Worm (Caenorhabditis elegans): ENCODE data around the gene W10G11.3.

The W10G11.3 gene

DNA sequence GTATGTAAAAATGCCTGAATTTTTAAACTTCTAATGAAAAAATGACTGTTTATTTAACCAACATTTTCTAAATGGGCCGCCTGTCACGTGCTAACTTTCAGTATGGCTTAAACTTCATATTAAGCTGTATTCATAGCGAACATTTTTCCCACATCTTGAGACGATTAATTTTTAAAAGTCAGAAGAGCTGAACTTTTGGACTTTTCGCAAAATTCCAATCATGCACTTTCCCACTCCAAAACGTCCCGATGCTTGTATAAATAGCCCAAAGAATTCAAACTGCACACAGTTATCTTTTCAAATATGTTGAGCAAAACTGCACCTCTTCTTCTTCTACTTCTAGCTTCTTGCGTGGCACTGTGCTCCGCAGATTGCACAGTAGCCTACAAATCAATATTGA, 14.4 kb upstream of the W10G11.3 start, which contains the start of gene clec-132:
Gene clec-132, plus strand, starts transcription at position 301 of the 400 bp plus-strand sequence.
- no peak for TF ChIP-seq snpc-4 (tag; optimal IDR thresholded peaks at IDR 0.05)
- TF ChIP-seq ham-2 (GFP tag; optimal IDR thresholded peaks at IDR 0.05) = no peak
- no peak for TF ChIP-seq ztf-11 (tag; optimal IDR thresholded peaks at IDR 0.05)
- TF ChIP-seq lin-32 (GFP tag; optimal IDR thresholded peaks at IDR 0.05) = no peak

DNA sequence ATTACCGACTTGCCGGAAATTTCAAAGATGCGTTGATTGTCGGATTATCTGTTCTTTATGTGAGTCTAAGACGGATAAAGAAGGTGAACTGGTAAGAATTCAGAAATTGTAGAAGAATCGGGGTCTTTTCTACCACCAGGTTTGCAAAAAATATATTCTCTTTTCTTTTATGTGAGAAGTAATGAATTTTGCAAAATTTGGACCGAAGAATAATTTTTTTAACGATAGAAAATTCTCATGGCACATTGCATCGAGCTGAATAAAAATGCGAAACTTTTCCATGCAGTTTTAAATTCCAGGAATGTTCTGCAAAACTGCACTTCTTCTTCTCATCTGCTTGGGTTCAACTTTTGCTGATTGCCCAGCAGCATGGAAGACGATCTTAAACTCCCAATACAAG, 10.9 kb upstream of the W10G11.3 start, which contains the start of gene clec-130:
Gene clec-130, plus strand, starts transcription at position 301 of the 400 bp plus-strand sequence.
- TF ChIP-seq lin-13 (tag; optimal IDR thresholded peaks at IDR 0.05) (no peak), blmp-1 (tag; optimal IDR thresholded peaks at IDR 0.05) (no peak), zip-8 (tag; optimal IDR thresholded peaks at IDR 0.05) (no peak), elt-3 (tag; optimal IDR thresholded peaks at IDR 0.05) (no peak), unc-120 (tag; optimal IDR thresholded peaks at IDR 0.05; ENCODE audit: poor library complexity, severe bottlenecking) (no peak), sptf-1 (tag; optimal IDR thresholded peaks at IDR 0.05) (no peak), unc-39 (tag; optimal IDR thresholded peaks at IDR 0.05) (no peak), ceh-39 (tag; optimal IDR thresholded peaks at IDR 0.05) (no peak), unc-62 (GFP tag; optimal IDR thresholded peaks at IDR 0.05) (no peak), cnd-1 (tag; optimal IDR thresholded peaks at IDR 0.05) (no peak), drap-1 (GFP tag; optimal IDR thresholded peaks at IDR 0.05) (no peak), snpc-4 (tag; optimal IDR thresholded peaks at IDR 0.05) (no peak), M03D4.4 (tag; optimal IDR thresholded peaks at IDR 0.05) (no peak), bed-3 (GFP tag; optimal IDR thresholded peaks at IDR 0.05) (no peak), nhr-76 (tag; optimal IDR thresholded peaks at IDR 0.05) (no peak)

- TF ChIP-seq flh-1 (GFP tag; optimal IDR thresholded peaks at IDR 0.05) = no peak
- no peak for TF ChIP-seq unc-62 (GFP tag; optimal IDR thresholded peaks at IDR 0.05)
These were observed 8.7 kb upstream of the W10G11.3 start, which contains the start of the genes clec-128 and clec-129 for ce11 chrII:3570927-3571538. Gene clec-128 (minus strand): TSS chrII:3571027. Gene clec-129 (plus strand): TSS chrII:3571488.

DNA sequence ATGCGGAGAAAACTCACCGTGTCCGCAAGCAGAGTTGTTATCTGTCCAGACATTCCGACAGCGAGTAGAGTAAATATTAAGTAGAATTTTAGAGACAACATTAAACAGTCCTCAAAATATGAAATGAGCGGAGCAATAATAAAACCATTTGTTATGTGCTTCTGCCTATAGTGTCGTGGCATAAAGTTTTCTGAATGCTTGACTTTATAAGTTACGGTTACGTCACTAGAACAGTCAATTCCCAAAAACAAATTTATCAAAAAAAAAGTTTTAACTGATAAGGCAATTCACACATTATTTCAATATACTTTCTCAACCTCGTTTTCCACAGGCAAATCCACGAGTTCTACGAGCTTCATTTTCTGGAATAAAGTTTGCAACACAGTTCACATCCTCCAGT, 6.8 kb upstream of the W10G11.3 start, which contains the start of gene clec-127:
Gene clec-127, minus strand, starts transcription at position 101 of the 400 bp plus-strand sequence.
- TF ChIP-seq elt-1 (tag; optimal IDR thresholded peaks at IDR 0.05; ENCODE audit: borderline replicate concordance, insufficient read depth) (no peak), drap-1 (GFP tag; optimal IDR thresholded peaks at IDR 0.05) (no peak), unc-120 (tag; optimal IDR thresholded peaks at IDR 0.05; ENCODE audit: poor library complexity, severe bottlenecking) (no peak), lin-13 (tag; optimal IDR thresholded peaks at IDR 0.05) (no peak), M03D4.4 (tag; optimal IDR thresholded peaks at IDR 0.05) (no peak), elt-3 (tag; optimal IDR thresholded peaks at IDR 0.05) (no peak), mep-1 (tag; optimal IDR thresholded peaks at IDR 0.05) (no peak)

- TF ChIP-seq cnd-1 (tag; optimal IDR thresholded peaks at IDR 0.05) = peak; percentile 72
- peak; percentile 60 for TF ChIP-seq unc-120 (tag; optimal IDR thresholded peaks at IDR 0.05; ENCODE audit: poor library complexity, severe bottlenecking)
- TF ChIP-seq tbx-8 (GFP tag; optimal IDR thresholded peaks at IDR 0.05) = peak; percentile 18
- peak; percentile 58 for TF ChIP-seq sptf-1 (tag; optimal IDR thresholded peaks at IDR 0.05)
- TF ChIP-seq drap-1 (GFP tag; optimal IDR thresholded peaks at IDR 0.05) = peak; percentile 52
- TF ChIP-seq sem-2 (GFP tag; optimal IDR thresholded peaks at IDR 0.05) = peak; percentile 59
- TF ChIP-seq mls-2 (tag; optimal IDR thresholded peaks at IDR 0.05) = peak; percentile 4
- TF ChIP-seq ceh-83 (GFP tag; optimal IDR thresholded peaks at IDR 0.05) = peak; percentile 85
- peak; percentile 56 for TF ChIP-seq bed-3 (GFP tag; optimal IDR thresholded peaks at IDR 0.05)
- TF ChIP-seq ceh-43 (GFP tag; optimal IDR thresholded peaks at IDR 0.05) = peak; percentile 39
- peak; percentile 41 for TF ChIP-seq ham-2 (GFP tag; optimal IDR thresholded peaks at IDR 0.05)
- TF ChIP-seq M03D4.4 (tag; optimal IDR thresholded peaks at IDR 0.05) = peak; percentile 68
- peak; percentile 8 for TF ChIP-seq lin-13 (tag; optimal IDR thresholded peaks at IDR 0.05)
These were observed 5.3 kb upstream of the W10G11.3 start for ce11 chrII:3567576-3567975.

DNA sequence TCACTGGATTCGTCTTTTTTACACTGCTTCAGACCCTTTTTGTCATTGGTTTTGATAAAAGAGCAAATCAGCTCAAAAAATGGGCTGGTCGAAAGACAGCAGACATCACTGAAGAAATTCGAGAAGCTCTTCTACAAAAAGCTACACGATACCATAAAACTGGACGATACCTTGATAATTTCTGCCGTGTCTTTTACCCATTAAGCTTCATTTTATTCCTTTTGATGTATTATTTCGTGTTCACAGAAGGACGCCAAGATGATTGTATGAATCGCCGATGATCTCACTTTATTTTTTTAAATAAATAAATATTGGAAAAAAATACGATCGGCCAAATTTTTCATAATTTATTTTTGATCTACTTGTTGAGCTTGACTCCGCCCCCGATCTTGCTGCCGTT, 4.7 kb upstream of the W10G11.3 start:
- TF ChIP-seq ztf-11 (tag; optimal IDR thresholded peaks at IDR 0.05) = no peak

All from whole organism, mixed stage, embryonic.